Fruit fly (Drosophila melanogaster): Measurements from ENCODE around the gene CG9837.

dm6 chr3R:8841038-8841437 lies 27.7 kb upstream of the CG9837 start:
- TF ChIP-seq CG33017 (tag; optimal IDR thresholded peaks at IDR 0.05) (no peak), CG11617 (GFP tag; optimal IDR thresholded peaks at IDR 0.05) (no peak), Crg-1 (GFP tag; optimal IDR thresholded peaks at IDR 0.05) (no peak), kay (GFP tag; ENCODE audit: borderline replicate concordance) (no peak), CG1620 (GFP tag; optimal IDR thresholded peaks at IDR 0.05) (no peak), tj (GFP tag; optimal IDR thresholded peaks at IDR 0.05) (no peak), CG12768 (GFP tag; optimal IDR thresholded peaks at IDR 0.05) (no peak), pad (GFP tag; optimal IDR thresholded peaks at IDR 0.05) (no peak), toe (GFP tag; optimal IDR thresholded peaks at IDR 0.05) (no peak), CG7045 (GFP tag; optimal IDR thresholded peaks at IDR 0.05) (no peak), CG14711 (tag; optimal IDR thresholded peaks at IDR 0.05) (no peak), CG5204 (GFP tag; optimal IDR thresholded peaks at IDR 0.05) (no peak), ovo (GFP tag; optimal IDR thresholded peaks at IDR 0.05) (no peak)
